Worm (Caenorhabditis elegans) whole organism, late embryonic: ENCODE measurements around the gene F16G10.3.

Source experiments
- T23F11.4 ChIP-seq: fragments of 200-800 bp; sonication (Bioruptor generic); optimal IDR thresholded peaks from 2 replicates; lab custom pipeline; 2018; ENCODE audit warnings: mild to moderate bottlenecking, missing genetic modification characterization, missing compliant biosample characterization
- elt-2 ChIP-seq: sonication (generic microtip); optimal IDR thresholded peaks from 2 replicates; lab custom pipeline; 2016; ENCODE audit warnings: missing genetic modification reagents, missing genetic modification characterization, missing compliant biosample characterization
- fkh-10 ChIP-seq: fragments of 150-350 bp; optimal IDR thresholded peaks from 2 replicates; lab custom pipeline; 2014; ENCODE audit warnings: missing biosample characterization, missing genetic modification reagents, missing genetic modification characterization
- tbx-7 ChIP-seq: sonication (generic microtip); optimal IDR thresholded peaks from 2 replicates; lab custom pipeline; 2016; ENCODE audit warnings: missing genotype, missing genetic modification characterization, missing compliant biosample characterization
- zip-5 ChIP-seq: sonication (generic microtip); optimal IDR thresholded peaks from 2 replicates; lab custom pipeline; 2016; ENCODE audit warnings: missing genetic modification characterization, missing compliant biosample characterization

DNA sequence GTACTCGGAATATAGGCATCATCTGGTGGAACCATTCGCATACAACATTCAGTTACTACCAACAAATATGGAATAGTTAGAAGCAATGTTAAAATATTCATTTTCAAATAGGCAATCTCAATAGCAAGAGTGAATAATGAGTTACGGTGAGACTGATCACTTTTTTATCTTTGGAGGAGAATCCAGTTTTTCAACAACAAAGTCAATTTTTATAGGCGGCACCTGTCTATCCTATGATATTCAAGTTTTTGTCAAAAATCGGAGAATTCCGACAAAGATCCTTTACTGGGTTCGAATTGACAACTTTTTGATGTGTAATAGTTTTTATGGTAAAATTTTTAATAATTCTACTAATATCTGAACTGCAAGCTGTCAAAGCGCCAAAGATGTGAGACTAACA, 21.6 kb downstream of the F16G10.3 start, which contains the start of gene F16G10.11:
- no peak for TF ChIP-seq tbx-7
- no peak for TF ChIP-seq T23F11.4 (GFP tag; lab: Kevin White, UChicago)
- TF ChIP-seq elt-2: no peak
- no peak for TF ChIP-seq fkh-10
- no peak for TF ChIP-seq zip-5 (tag; lab: Kevin White, UChicago)
